Fruit fly (Drosophila melanogaster) whole organism, adult: ENCODE measurements around the gene Eh.

ENCODE experiments used
- CG12768 ChIP-seq: fragments of 200-800 bp; sonication (Bioruptor generic); optimal IDR thresholded peaks from 2 replicates; lab custom pipeline; 2017; ENCODE audit warnings: missing biosample characterization, missing genetic modification characterization, mild to moderate bottlenecking, moderate library complexity, missing genetic modification reagents
- CG14711 ChIP-seq: fragments of 200-800 bp; sonication (Bioruptor generic); optimal IDR thresholded peaks from 2 replicates; lab custom pipeline; 2018; ENCODE audit warnings: missing biosample characterization, mild to moderate bottlenecking, missing genetic modification characterization, moderate library complexity
- CG1620 ChIP-seq: fragments of 200-800 bp; sonication (Bioruptor generic); optimal IDR thresholded peaks from 2 replicates; lab custom pipeline; 2016; ENCODE audit warnings: missing biosample characterization, missing genetic modification characterization
- CG7101 ChIP-seq: fragments of 200-800 bp; sonication (Bioruptor generic); optimal IDR thresholded peaks from 2 replicates; lab custom pipeline; 2018; ENCODE audit warnings: missing biosample characterization, mild to moderate bottlenecking, missing genetic modification characterization, moderate library complexity
- Clk ChIP-seq: fragments of 200-800 bp; sonication (Bioruptor generic); optimal IDR thresholded peaks from 2 replicates; lab custom pipeline; 2017; ENCODE audit warnings: missing biosample characterization, missing genetic modification characterization
- Crg-1 ChIP-seq: fragments of 200-800 bp; sonication (Bioruptor generic); optimal IDR thresholded peaks from 2 replicates; lab custom pipeline; 2016; ENCODE audit warnings: missing biosample characterization, missing genetic modification characterization
- Mnt ChIP-seq: fragments of 200-800 bp; sonication (Bioruptor generic); optimal IDR thresholded peaks from 2 replicates; lab custom pipeline; 2016; ENCODE audit warnings: missing biosample characterization, mild to moderate bottlenecking, missing genetic modification characterization
- bab1 ChIP-seq: fragments of 200-800 bp; sonication (Bioruptor generic); optimal IDR thresholded peaks from 3 replicates; lab custom pipeline; 2019; ENCODE audit warnings: missing biosample characterization, mild to moderate bottlenecking, missing genetic modification characterization, moderate library complexity
- cic ChIP-seq: fragments of 200-800 bp; sonication (Bioruptor generic); optimal IDR thresholded peaks from 2 replicates; lab custom pipeline; 2017; ENCODE audit warnings: missing biosample characterization, mild to moderate bottlenecking, missing genetic modification characterization, moderate library complexity
- kay ChIP-seq: fragments of 200-800 bp; sonication (Bioruptor generic); peaks from one replicate; lab custom pipeline; 2016; ENCODE audit warnings: missing biosample characterization, missing genetic modification characterization, borderline replicate concordance
- ovo ChIP-seq: fragments of 200-800 bp; sonication (Bioruptor generic); optimal IDR thresholded peaks from 2 replicates; lab custom pipeline; 2016; ENCODE audit warnings: missing biosample characterization, missing genetic modification characterization
- tj ChIP-seq: fragments of 200-800 bp; sonication (Bioruptor generic); optimal IDR thresholded peaks from 3 replicates; lab custom pipeline; 2017; ENCODE audit warnings: missing biosample characterization, mild to moderate bottlenecking, missing genetic modification characterization, moderate library complexity
- toe ChIP-seq: fragments of 200-800 bp; sonication (Bioruptor generic); optimal IDR thresholded peaks from 2 replicates; lab custom pipeline; 2016; ENCODE audit warnings: missing biosample characterization, missing genetic modification characterization

dm6 chr3R:17481262-17481661, 32.6 kb upstream of the Eh start:
- TF ChIP-seq bab1 (no peak), CG7101 (tag; lab: Kevin White, UChicago) (no peak), tj (GFP tag; lab: Kevin White, UChicago) (no peak), Mnt (no peak), Clk (GFP tag; lab: Kevin White, UChicago) (no peak), toe (GFP tag; lab: Kevin White, UChicago) (no peak), kay (GFP tag; lab: Kevin White, UChicago) (no peak), CG12768 (GFP tag; lab: Kevin White, UChicago) (no peak), Crg-1 (GFP tag; lab: Kevin White, UChicago) (no peak), cic (GFP tag; lab: Kevin White, UChicago) (no peak), CG14711 (tag; lab: Kevin White, UChicago) (no peak), CG1620 (GFP tag; lab: Kevin White, UChicago) (no peak), ovo (GFP tag; lab: Kevin White, UChicago) (no peak)
